Worm (Caenorhabditis elegans): ENCODE results near the gene mstr-2.
A peak's percentile ranks its signal among the peaks of the same experiment; 100 is the strongest.

The mstr-2 gene

ce11 chrIII:4475428-4475968 is 6.6 kb downstream of the mstr-2 start, which contains the start of gene rps-1:
Gene rps-1 (plus strand): TSS chrIII:4475918.
- TF ChIP-seq lin-13 (GFP tag; optimal IDR thresholded peaks at IDR 0.05), result peak; percentile 98
- peak; percentile 97 for TF ChIP-seq duxl-1 (tag; optimal IDR thresholded peaks at IDR 0.05; ENCODE audit: poor library complexity)
- peak; percentile 91 for TF ChIP-seq unc-130 (GFP tag; optimal IDR thresholded peaks at IDR 0.05)
- no peak for TF ChIP-seq unc-39 (tag; optimal IDR thresholded peaks at IDR 0.05)
- TF ChIP-seq ZK337.2 (GFP tag; IDR thresholded peaks at IDR 0.05), result peak; percentile 87
- TF ChIP-seq nhr-48 (tag; optimal IDR thresholded peaks at IDR 0.05), result peak; percentile 96
- peak; percentile 89 for TF ChIP-seq zfp-2 (tag; optimal IDR thresholded peaks at IDR 0.05)
- peak; percentile 14 to 74 for TF ChIP-seq ZK546.5 (tag; optimal IDR thresholded peaks at IDR 0.05)
- peak; percentile 97 for TF ChIP-seq lin-1 (GFP tag; IDR thresholded peaks at IDR 0.05)
- TF ChIP-seq nhr-28 (tag; optimal IDR thresholded peaks at IDR 0.05), result peak; percentile 95
- TF ChIP-seq ceh-32 (tag; optimal IDR thresholded peaks at IDR 0.05; ENCODE audit: poor library complexity), result peak; percentile 83
- no peak for TF ChIP-seq daf-12 (tag; optimal IDR thresholded peaks at IDR 0.05)
- TF ChIP-seq F49E8.2 (tag; optimal IDR thresholded peaks at IDR 0.05; ENCODE audit: borderline replicate concordance), result peak; percentile 87
- peak; percentile 92 for TF ChIP-seq F10B5.3 (tag; optimal IDR thresholded peaks at IDR 0.05)
- TF ChIP-seq lin-38 (GFP tag; IDR thresholded peaks at IDR 0.05), result peak; percentile 95
- peak; percentile 99 for TF ChIP-seq mes-2 (tag; optimal IDR thresholded peaks at IDR 0.05; ENCODE audit: poor library complexity, severe bottlenecking)
- TF ChIP-seq nhr-11 (tag; optimal IDR thresholded peaks at IDR 0.05), result peak; percentile 99
- TF ChIP-seq set-16 (GFP tag; IDR thresholded peaks at IDR 0.05), result 0 out of 2 replicates have a peak, but pooled peaks have one; percentile 34
- TF ChIP-seq dmd-6 (GFP tag; IDR thresholded peaks at IDR 0.05), result peak; percentile 100
- TF ChIP-seq egl-27 (tag; optimal IDR thresholded peaks at IDR 0.05), result no peak
- peak; percentile 94 for TF ChIP-seq daf-19 (GFP tag; conservative IDR thresholded peaks at IDR 0.05)
- peak; percentile 74 for TF ChIP-seq attf-4 (tag; optimal IDR thresholded peaks at IDR 0.05)
- TF ChIP-seq T20F7.1 (GFP tag; optimal IDR thresholded peaks at IDR 0.05), result peak; percentile 95
- peak; percentile 98 for TF ChIP-seq nhr-102 (tag; optimal IDR thresholded peaks at IDR 0.05)
- peak; percentile 96 for TF ChIP-seq skn-1 (tag; optimal IDR thresholded peaks at IDR 0.05)
- no peak for TF ChIP-seq lin-39 (tag; optimal IDR thresholded peaks at IDR 0.05)
- no peak for TF ChIP-seq tag-97 (GFP tag; IDR thresholded peaks at IDR 0.05)
- TF ChIP-seq mxl-3 (GFP tag; optimal IDR thresholded peaks at IDR 0.05), result peak; percentile 96
- TF ChIP-seq egl-43 (GFP tag; IDR thresholded peaks at IDR 0.05), result peak; percentile 95
- peak; percentile 91 for TF ChIP-seq nhr-10 (tag; optimal IDR thresholded peaks at IDR 0.05)
- TF ChIP-seq zip-11 (GFP tag; IDR thresholded peaks at IDR 0.05), result peak; percentile 57; the same call in 1 of the 2 replicates
- TF ChIP-seq ama-1 (optimal IDR thresholded peaks at IDR 0.05), result peak; percentile 77
- TF ChIP-seq vab-7 (GFP tag; IDR thresholded peaks at IDR 0.05), result peak; percentile 95
- TF ChIP-seq jun-1 (tag; optimal IDR thresholded peaks at IDR 0.05), result peak; percentile 96
- peak; percentile 52 for TF ChIP-seq lin-15B (tag; optimal IDR thresholded peaks at IDR 0.05)
- TF ChIP-seq fkh-10 (GFP tag; optimal IDR thresholded peaks at IDR 0.05), result peak; percentile 94
- TF ChIP-seq ztf-11 (tag; optimal IDR thresholded peaks at IDR 0.05), result peak; percentile 71
- peak; percentile 98 for TF ChIP-seq hlh-11 (tag; optimal IDR thresholded peaks at IDR 0.05)
- peak; percentile 82 to 93 for TF ChIP-seq hif-1 (tag; optimal IDR thresholded peaks at IDR 0.05)
- no peak for TF ChIP-seq fos-1 (tag; optimal IDR thresholded peaks at IDR 0.05)
- peak; percentile 96 for TF ChIP-seq F37D6.2 (tag; optimal IDR thresholded peaks at IDR 0.05)
- peak; percentile 56 to 95 for TF ChIP-seq daf-16 (GFP tag; optimal IDR thresholded peaks at IDR 0.05)
- TF ChIP-seq daf-16 (tag; optimal IDR thresholded peaks at IDR 0.05), result peak; percentile 58
- peak; percentile 97 for TF ChIP-seq dpl-1 (GFP tag; optimal IDR thresholded peaks at IDR 0.05)
- TF ChIP-seq dmd-9 (GFP tag; IDR thresholded peaks at IDR 0.05), result peak; percentile 98
- peak; percentile 81 for TF ChIP-seq nhr-41 (GFP tag; IDR thresholded peaks at IDR 0.05)
- peak; percentile 57 for TF ChIP-seq snpc-4 (tag; optimal IDR thresholded peaks at IDR 0.05)
- TF ChIP-seq zip-2 (tag; optimal IDR thresholded peaks at IDR 0.05), result peak; percentile 90
- TF ChIP-seq pqm-1 (tag; optimal IDR thresholded peaks at IDR 0.05), result peak; percentile 76
- TF ChIP-seq Y105C5A.15 (GFP tag; IDR thresholded peaks at IDR 0.05), result peak; percentile 88
- peak; percentile 93 for TF ChIP-seq mdt-29 (GFP tag; IDR thresholded peaks at IDR 0.05)
- TF ChIP-seq ctbp-1 (GFP tag; IDR thresholded peaks at IDR 0.05), result peak; percentile 97

Measured in whole organism, L4 larva.